Worm (Caenorhabditis elegans) whole organism, L4 larva: Measurements from ENCODE around the gene K09E4.4.
A peak's percentile ranks its signal among the peaks of the same experiment; 100 is the strongest.

Experiments
- F26F4.8 ChIP-seq: fragments of 200-800 bp; sonication (Bioruptor generic); conservative IDR thresholded peaks from 2 replicates; pipeline ENCODE4 v1.3.6; 2022; ENCODE audit warnings: missing genetic modification characterization, missing compliant biosample characterization
- T20F7.1 ChIP-seq: fragments of 200-800 bp; sonication (Bioruptor generic); optimal IDR thresholded peaks from 2 replicates; lab custom pipeline; 2018; ENCODE audit warnings: mild to moderate bottlenecking, missing genetic modification characterization, missing compliant biosample characterization
- Y48G9A.11 ChIP-seq: fragments of 200-800 bp; sonication (Bioruptor generic); IDR thresholded peaks from 2 replicates; pipeline ENCODE4 v1.3.6; 2022; ENCODE audit warnings: missing genetic modification reagents, missing genetic modification characterization, missing compliant biosample characterization
- Y5F2A.4 ChIP-seq: fragments of 200-800 bp; sonication (Bioruptor generic); optimal IDR thresholded peaks from 2 replicates; lab custom pipeline; 2018; ENCODE audit warnings: mild to moderate bottlenecking, missing genetic modification characterization, missing compliant biosample characterization
- ZK546.5 ChIP-seq, 2 experiments: sonication (generic microtip); optimal IDR thresholded peaks; 2 replicates each; lab custom pipeline; 2017; ENCODE audit warnings: missing biosample characterization in 2 of 2, missing genetic modification characterization in 2 of 2
- aha-1 ChIP-seq: fragments of 150-350 bp; peaks from one replicate; lab custom pipeline; 2014; ENCODE audit warnings: missing biosample characterization, missing genetic modification characterization
- ceh-82 ChIP-seq: sonication (generic microtip); optimal IDR thresholded peaks from 2 replicates; lab custom pipeline; 2017; ENCODE audit warnings: missing biosample characterization, missing genetic modification characterization
- dmd-9 ChIP-seq: fragments of 200-800 bp; sonication (Bioruptor generic); IDR thresholded peaks from 2 replicates; pipeline ENCODE4 v1.3.6; 2022; ENCODE audit warnings: missing genetic modification reagents, missing genetic modification characterization, missing compliant biosample characterization
- dpl-1 ChIP-seq: fragments of 150-350 bp; optimal IDR thresholded peaks from 2 replicates; lab custom pipeline; 2014; ENCODE audit warnings: missing biosample characterization, missing genetic modification reagents, missing genetic modification characterization
- egl-43 ChIP-seq: fragments of 200-800 bp; sonication (Bioruptor generic); IDR thresholded peaks from 2 replicates; pipeline ENCODE4 v1.3.6; 2022; ENCODE audit warnings: missing genetic modification reagents, missing genetic modification characterization, missing compliant biosample characterization
- hmg-1.1 ChIP-seq: fragments of 200-800 bp; sonication (Bioruptor generic); IDR thresholded peaks from 2 replicates; pipeline ENCODE4 v1.3.6; 2022; ENCODE audit warnings: missing genetic modification reagents, missing genetic modification characterization, missing compliant biosample characterization
- lin-13 ChIP-seq: fragments of 150-350 bp; optimal IDR thresholded peaks from 2 replicates; lab custom pipeline; 2014; ENCODE audit warnings: missing biosample characterization, missing genetic modification reagents, missing genetic modification characterization
- lin-38 ChIP-seq: fragments of 200-800 bp; sonication (Bioruptor generic); IDR thresholded peaks from 2 replicates; pipeline ENCODE4 v1.3.6; 2022; ENCODE audit warnings: missing genetic modification reagents, missing genetic modification characterization, missing compliant biosample characterization
- lsy-2 ChIP-seq, 2 experiments: fragments of 150-350 bp in 1 of 2; sonication (generic microtip) in 1 of 2; optimal IDR thresholded peaks; 2 replicates each; lab custom pipeline; 2014 to 2017; ENCODE audit warnings: missing biosample characterization in 2 of 2, missing genetic modification characterization in 2 of 2
- madf-9 ChIP-seq: fragments of 200-800 bp; sonication (Bioruptor generic); conservative IDR thresholded peaks from 2 replicates; pipeline ENCODE4 v1.3.6; 2022; ENCODE audit warnings: missing genetic modification reagents, missing genetic modification characterization, missing compliant biosample characterization
- mdt-29 ChIP-seq: fragments of 200-800 bp; sonication (Bioruptor generic); IDR thresholded peaks from 2 replicates; pipeline ENCODE4 v1.3.6; 2022; ENCODE audit warnings: missing genetic modification reagents, missing genetic modification characterization, missing compliant biosample characterization
- mep-1 ChIP-seq: fragments of 150-350 bp; sonication (generic microtip); optimal IDR thresholded peaks from 3 replicates; lab custom pipeline; 2014; ENCODE audit warnings: missing biosample characterization, missing genetic modification characterization
- nhr-28 ChIP-seq: fragments of 150-350 bp; optimal IDR thresholded peaks from 2 replicates; lab custom pipeline; 2014; ENCODE audit warnings: missing biosample characterization, missing genetic modification characterization
- nhr-41 ChIP-seq: fragments of 200-800 bp; sonication (Bioruptor generic); IDR thresholded peaks from 2 replicates; pipeline ENCODE4 v1.3.6; 2022; ENCODE audit warnings: missing genetic modification reagents, missing genetic modification characterization, missing compliant biosample characterization
- nhr-42 ChIP-seq: fragments of 200-800 bp; sonication (Bioruptor generic); IDR thresholded peaks from 2 replicates; pipeline ENCODE4 v1.3.6; 2022; ENCODE audit warnings: missing genetic modification characterization, missing compliant biosample characterization
- pha-4 ChIP-seq, 2 experiments: fragments of 150-350 bp in 1 of 2; fragments of 200-800 bp in 1 of 2; sonication (Bioruptor generic) in 1 of 2; IDR thresholded peaks in 1 of 2; optimal IDR thresholded peaks in 1 of 2; 2 replicates each; pipeline versions ENCODE4 v1.3.6 to Lab custom; 2014 to 2022; ENCODE audit warnings: missing genetic modification characterization in 2 of 2, missing genetic modification reagents in 2 of 2, missing biosample characterization in 1 of 2, missing compliant biosample characterization in 1 of 2
- php-3 ChIP-seq: fragments of 200-800 bp; sonication (Bioruptor generic); IDR thresholded peaks from 2 replicates; pipeline ENCODE4 v1.3.6; 2022; ENCODE audit warnings: missing genetic modification reagents, missing genetic modification characterization, missing compliant biosample characterization
- set-16 ChIP-seq: fragments of 200-800 bp; sonication (Bioruptor generic); IDR thresholded peaks from 2 replicates; pipeline ENCODE4 v1.3.6; 2022; ENCODE audit warnings: missing genetic modification reagents, missing genetic modification characterization, missing compliant biosample characterization

K09E4.4 gene

DNA sequence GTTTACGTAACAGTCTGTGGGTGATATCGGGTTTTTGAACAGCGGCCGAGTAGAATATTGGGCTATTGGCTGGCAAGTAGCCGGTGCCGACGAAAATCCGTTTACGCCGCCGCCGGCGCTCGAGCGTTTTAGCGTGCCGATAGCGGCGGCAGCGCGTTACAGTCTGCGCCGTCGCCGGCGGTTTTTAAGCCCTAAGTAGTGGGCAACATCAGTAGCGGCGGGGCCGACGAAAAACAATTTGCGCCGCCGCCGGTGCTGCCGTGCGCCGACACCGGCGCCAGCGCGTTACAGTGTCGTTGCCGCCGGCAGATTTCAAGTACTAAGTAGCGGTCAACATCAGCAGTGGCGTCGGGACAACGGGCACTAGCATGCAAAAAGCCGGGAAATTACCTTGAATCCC is 26.1 kb downstream of the K09E4.4 start:
- TF ChIP-seq lin-38 (GFP tag; lab: Robert Waterston, UW) (0 out of 2 replicates have a peak, but pooled peaks have one; percentile 28), php-3 (GFP tag; lab: Robert Waterston, UW) (no peak), set-16 (GFP tag; lab: Robert Waterston, UW) (peak; percentile 82), hmg-1.1 (GFP tag; lab: Robert Waterston, UW) (0 out of 2 replicates have a peak, but pooled peaks have one; percentile 5), aha-1 (tag; lab: Kevin White, UChicago) (peak; percentile 31), ceh-82 (tag; lab: Kevin White, UChicago) (no peak), dmd-9 (GFP tag; lab: Robert Waterston, UW) (0 out of 2 replicates have a peak, but pooled peaks have one; percentile 17), pha-4 (GFP tag; IDR thresholded peaks at IDR 0.05; lab: Robert Waterston, UW) (peak; percentile 31; the same call in 1 of the 2 replicates), pha-4 (tag; optimal IDR thresholded peaks at IDR 0.05; lab: Kevin White, UChicago) (no peak), egl-43 (GFP tag; lab: Robert Waterston, UW) (0 out of 2 replicates have a peak, but pooled peaks have one; percentile 36)

DNA sequence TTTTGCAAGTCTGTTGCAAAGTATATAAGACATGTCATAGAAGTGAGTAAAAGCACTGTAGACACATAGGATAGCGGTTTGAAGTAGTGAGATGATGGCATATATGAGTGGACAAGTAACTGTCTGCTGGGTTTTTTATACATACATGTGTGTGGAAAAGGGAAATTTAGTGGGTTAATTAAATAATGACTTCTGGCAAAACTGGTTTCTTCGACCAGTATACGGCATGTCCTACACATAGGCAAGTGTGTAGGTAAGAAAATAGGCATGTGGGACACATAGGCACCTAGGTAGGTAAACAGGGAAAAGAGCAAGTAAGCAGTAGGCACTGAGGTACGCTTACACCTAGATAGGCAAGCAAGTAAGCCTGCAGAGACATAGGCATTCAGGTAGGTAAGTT is 27.4 kb downstream of the K09E4.4 start, which contains the start of gene col-87:
TSS of gene col-87 (minus strand) at position 101 of the 400 bp plus-strand sequence.
- 0 out of 2 replicates have a peak, but pooled peaks have one; percentile 51 for TF ChIP-seq F26F4.8
- TF ChIP-seq mep-1 = no peak
- TF ChIP-seq Y5F2A.4 (GFP tag; lab: Kevin White, UChicago) = no peak

DNA sequence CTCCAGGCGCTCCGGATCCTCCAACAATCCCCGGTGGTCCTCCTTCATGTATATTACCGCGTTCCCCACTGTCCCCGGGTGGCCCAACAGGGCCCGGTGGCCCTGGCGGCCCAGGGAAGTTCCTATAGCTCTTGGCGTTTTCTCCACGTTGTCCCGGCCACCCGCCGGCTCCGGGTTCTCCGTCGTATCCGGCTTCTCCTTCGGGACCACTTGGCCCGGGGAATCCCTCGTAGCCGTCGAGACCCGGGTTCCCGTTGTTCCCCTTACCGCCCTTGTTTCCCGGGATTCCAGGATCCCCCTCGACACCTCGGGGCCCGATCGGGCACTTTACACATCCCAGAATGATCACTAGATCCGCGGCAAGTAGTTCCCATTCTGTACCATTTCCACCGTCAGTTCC is 30.8 kb downstream of the K09E4.4 start:
- TF ChIP-seq egl-43 (GFP tag; lab: Robert Waterston, UW) = 0 out of 2 replicates have a peak, but pooled peaks have one; percentile 25
- no peak for TF ChIP-seq lin-13 (GFP tag; lab: Kevin White, UChicago)
- TF ChIP-seq set-16 (GFP tag; lab: Robert Waterston, UW) = peak; percentile 96

DNA sequence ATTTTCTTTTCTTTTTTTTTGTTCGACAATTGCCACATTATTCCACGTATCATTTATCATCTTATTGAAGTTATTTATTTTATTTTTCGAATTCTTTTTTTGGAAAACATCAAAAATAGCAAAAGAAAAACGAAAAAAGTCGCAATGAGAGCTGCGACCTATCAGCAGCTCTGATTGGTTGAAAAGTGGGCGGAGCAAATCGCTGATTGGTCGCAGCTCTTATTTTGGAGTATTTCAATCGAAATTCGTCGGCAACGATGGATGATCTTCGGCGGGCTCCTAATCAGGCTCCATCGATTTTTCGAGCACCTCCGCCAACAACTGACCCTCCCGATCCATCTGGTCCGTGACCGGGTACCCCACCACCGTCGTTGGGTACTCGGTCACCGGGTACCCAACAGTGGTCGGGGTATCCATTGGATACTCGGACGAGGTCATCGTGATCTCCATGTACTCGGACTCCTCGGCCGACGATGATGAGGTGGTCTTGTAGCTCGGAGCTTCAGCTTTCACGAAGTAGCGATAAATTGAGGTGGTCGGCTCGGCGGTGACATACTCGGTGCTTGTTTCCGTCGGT is 32.1 kb downstream of the K09E4.4 start:
- TF ChIP-seq nhr-42 = peak; percentile 36; the same call in 1 of the 2 replicates
- peak; percentile 27; the same call in 1 of the 2 replicates for TF ChIP-seq nhr-41
- TF ChIP-seq mdt-29 (GFP tag; lab: Robert Waterston, UW) = no peak
- TF ChIP-seq set-16 (GFP tag; lab: Robert Waterston, UW) = peak; percentile 77
- 0 out of 2 replicates have a peak, but pooled peaks have one; percentile 7 for TF ChIP-seq egl-43 (GFP tag; lab: Robert Waterston, UW)

DNA sequence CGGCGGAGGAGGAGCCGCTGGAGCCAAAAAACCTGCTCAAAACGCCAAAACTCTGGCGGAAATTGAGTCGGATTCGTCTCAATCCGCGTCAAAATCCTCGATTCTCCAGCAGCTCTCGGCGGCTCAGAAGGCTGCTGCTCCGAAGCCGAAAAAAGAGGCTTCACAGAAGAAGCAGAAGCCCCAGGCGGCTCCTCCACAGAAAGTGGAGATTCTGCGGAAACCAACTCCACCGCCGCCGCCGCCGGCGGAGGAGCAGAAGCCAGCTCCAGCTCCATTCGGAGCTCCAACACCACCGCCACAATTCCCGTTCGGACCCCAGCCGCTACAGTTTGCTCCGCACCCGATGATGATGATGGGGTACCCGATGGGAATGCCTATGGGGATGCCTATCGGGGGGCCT is 35.0 kb downstream of the K09E4.4 start:
- TF ChIP-seq set-16 (GFP tag; lab: Robert Waterston, UW) (peak; percentile 97), T20F7.1 (GFP tag; lab: Kevin White, UChicago) (no peak)
- TF ChIP-seq, all 104 proteins: peak for 1

DNA sequence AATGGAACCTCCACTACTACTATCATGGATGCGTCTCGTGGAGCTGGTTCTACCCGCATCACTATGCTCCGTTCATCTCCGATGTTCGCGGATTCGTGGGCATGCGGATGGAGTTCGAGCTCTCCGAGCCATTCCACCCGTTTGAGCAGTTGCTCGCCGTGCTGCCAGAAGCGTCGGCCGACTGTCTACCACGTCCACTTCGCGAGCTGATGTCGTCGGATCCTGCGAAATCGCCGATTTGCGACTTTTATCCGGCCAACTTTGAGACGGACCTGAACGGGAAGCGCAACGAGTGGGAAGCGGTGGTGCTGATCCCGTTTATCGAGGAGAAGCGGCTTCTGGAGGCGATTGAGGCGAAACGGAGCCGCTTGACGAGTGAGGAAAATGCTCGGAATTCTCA is 44.1 kb downstream of the K09E4.4 start:
- TF ChIP-seq set-16 (GFP tag; lab: Robert Waterston, UW) (peak; percentile 89), ZK546.5 (tag; optimal IDR thresholded peaks at IDR 0.05; lab: Kevin White, UChicago) (no peak), madf-9 (GFP tag; lab: Robert Waterston, UW) (no peak)

DNA sequence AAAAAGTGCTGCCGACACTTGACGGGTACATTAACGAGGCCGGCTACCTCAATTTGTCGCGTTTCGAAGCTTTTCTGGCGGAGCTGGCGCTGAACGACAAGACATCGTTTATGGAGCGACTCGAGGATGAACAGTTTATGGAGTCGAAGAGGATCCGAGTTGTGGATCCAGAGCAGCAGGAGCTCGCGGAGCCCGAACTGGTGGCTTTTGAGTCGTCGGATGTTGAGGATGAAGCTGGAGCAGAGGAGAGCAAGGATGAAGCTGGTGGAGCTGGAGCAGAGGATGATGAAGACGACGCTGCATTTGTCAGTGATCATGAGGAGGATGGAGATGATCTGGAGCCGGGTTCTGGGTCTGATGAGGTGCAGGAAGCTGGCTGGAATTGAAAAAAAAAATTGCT is 47.1 kb downstream of the K09E4.4 start:
- no peak for TF ChIP-seq lsy-2 (tag; optimal IDR thresholded peaks at IDR 0.05; lab: Kevin White, UChicago)
- TF ChIP-seq set-16 (GFP tag; lab: Robert Waterston, UW) = peak; percentile 81

DNA sequence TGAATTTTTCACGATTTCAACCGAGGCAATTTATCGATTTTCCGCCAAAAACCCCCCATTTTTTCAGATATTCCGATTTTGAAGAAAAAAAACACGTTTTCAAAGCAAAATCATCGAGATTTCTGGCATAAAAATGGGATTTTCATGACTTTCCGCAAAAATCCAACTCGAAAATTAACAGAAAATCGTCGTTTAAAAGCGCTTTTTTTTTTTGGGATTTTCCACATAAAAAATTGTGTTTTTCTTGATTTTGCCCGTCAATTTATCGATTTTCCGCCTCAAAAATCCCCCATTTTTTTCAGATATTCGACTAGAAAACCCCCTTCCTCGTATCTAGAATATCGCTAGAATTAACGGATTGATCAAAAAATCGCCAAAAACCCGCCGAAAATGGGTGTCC is 53.4 kb downstream of the K09E4.4 start, which contains the start of gene xrn-1:
TSS of gene xrn-1 (plus strand) at position 301 of the 400 bp plus-strand sequence.
- TF ChIP-seq nhr-28 = no peak
- TF ChIP-seq dpl-1 (GFP tag; lab: Kevin White, UChicago) = no peak
- no peak for TF ChIP-seq Y48G9A.11 (GFP tag; lab: Robert Waterston, UW)
